Worm (Caenorhabditis elegans): ENCODE results near the gene crb-3.

DNA sequence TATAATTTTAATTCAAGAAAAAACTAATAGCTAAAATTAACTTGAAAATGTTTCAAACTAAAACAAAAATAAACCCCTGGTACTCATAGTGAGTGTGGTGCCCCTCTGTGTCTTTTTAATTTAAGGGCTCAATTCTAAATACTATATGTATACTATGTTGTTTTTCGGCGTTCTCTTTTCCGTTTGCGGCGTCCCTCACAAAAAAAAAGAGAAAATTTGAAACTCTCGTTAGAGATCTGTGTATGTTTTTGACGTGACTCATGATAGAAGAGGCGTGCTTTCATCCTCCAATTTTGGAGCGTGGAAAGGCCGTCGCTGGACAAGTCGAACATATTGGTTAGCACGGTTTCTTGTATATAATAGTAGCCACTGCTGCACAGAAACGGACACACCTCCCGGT is 47.9 kb downstream of the crb-3 start, which contains the start of gene pes-8:
- TF ChIP-seq tra-4 (tag; optimal IDR thresholded peaks at IDR 0.05): no peak
- no peak for TF ChIP-seq ceh-36 (tag; optimal IDR thresholded peaks at IDR 0.05)
- TF ChIP-seq ama-1 (optimal IDR thresholded peaks at IDR 0.05): no peak
- TF ChIP-seq scrt-1 (GFP tag; IDR thresholded peaks at IDR 0.05): no peak
- TF ChIP-seq ets-7 (tag; optimal IDR thresholded peaks at IDR 0.05): no peak
- TF ChIP-seq F13C5.2 (tag; optimal IDR thresholded peaks at IDR 0.05): no peak
- TF ChIP-seq sea-1 (GFP tag; conservative IDR thresholded peaks at IDR 0.05): no peak
- TF ChIP-seq tbx-11 (GFP tag; IDR thresholded peaks at IDR 0.05): no peak
- no peak for TF ChIP-seq pes-1 (GFP tag; IDR thresholded peaks at IDR 0.05)
- TF ChIP-seq flt-1 (GFP tag; IDR thresholded peaks at IDR 0.05): no peak
- no peak for TF ChIP-seq hmg-4 (GFP tag; optimal IDR thresholded peaks at IDR 0.05)
- no peak for TF ChIP-seq aly-1 (tag; optimal IDR thresholded peaks at IDR 0.05)

Measured in whole organism, early embryonic.